Fruit fly (Drosophila melanogaster) whole organism, embryonic: ENCODE results near the gene Phae2.

Source experiments
- CG12942 ChIP-seq: fragments of 200-800 bp; sonication (Bioruptor generic); optimal IDR thresholded peaks from 3 replicates; lab custom pipeline; 2016; ENCODE audit warnings: missing biosample characterization, missing genetic modification characterization
- CG32767 ChIP-seq: fragments of 200-800 bp; sonication (Bioruptor generic); IDR thresholded peaks from 2 replicates; pipeline ENCODE4 v1.3.6; 2022; ENCODE audit warnings: missing biosample characterization, missing genetic modification characterization
- CG3995 ChIP-seq: fragments of 200-800 bp; sonication (Bioruptor generic); optimal IDR thresholded peaks from 3 replicates; lab custom pipeline; 2016; ENCODE audit warnings: missing biosample characterization, missing genetic modification characterization
- HHEX ChIP-seq: fragments of 200-800 bp; sonication (Bioruptor generic); optimal IDR thresholded peaks from 3 replicates; lab custom pipeline; 2017; ENCODE audit warnings: missing biosample characterization, mild to moderate bottlenecking, missing genetic modification characterization, missing genetic modification reagents
- Sox102F ChIP-seq: fragments of 200-800 bp; sonication (Bioruptor generic); optimal IDR thresholded peaks from 2 replicates; lab custom pipeline; 2018; ENCODE audit warnings: missing biosample characterization, mild to moderate bottlenecking, missing genetic modification characterization, moderate library complexity
- hkb ChIP-seq, 2 experiments: fragments of 200-800 bp in 1 of 2; fragments of >200 bp in 1 of 2; sonication (Bioruptor generic) in 1 of 2; IDR thresholded peaks in 1 of 2; optimal IDR thresholded peaks in 1 of 2; 2 replicates each; pipeline versions ENCODE4 v1.3.6 to Lab custom; 2017 to 2022; ENCODE audit warnings: missing biosample characterization in 1 of 2, missing genetic modification characterization in 1 of 2
- luna ChIP-seq: fragments of 200-800 bp; sonication (Bioruptor generic); optimal IDR thresholded peaks from 2 replicates; lab custom pipeline; 2016; ENCODE audit warnings: missing biosample characterization, missing genetic modification characterization
- nmo ChIP-seq: fragments of 200-800 bp; sonication (Bioruptor generic); optimal IDR thresholded peaks from 2 replicates; lab custom pipeline; 2018; ENCODE audit warnings: missing biosample characterization, mild to moderate bottlenecking, missing genetic modification characterization, moderate library complexity
- org-1 ChIP-seq: fragments of 200-800 bp; sonication (Bioruptor generic); optimal IDR thresholded peaks from 2 replicates; lab custom pipeline; 2017; ENCODE audit warnings: missing biosample characterization, missing genetic modification characterization
- ranshi ChIP-seq: fragments of 200-800 bp; sonication (Bioruptor generic); IDR thresholded peaks from 2 replicates; pipeline ENCODE4 v1.3.6; 2022; ENCODE audit warnings: missing biosample characterization, missing genetic modification characterization
- usp ChIP-seq: fragments of >200 bp; optimal IDR thresholded peaks from 2 replicates; lab custom pipeline; 2017; ENCODE audit warnings: missing biosample characterization, missing genetic modification characterization

- TF ChIP-seq hkb (optimal IDR thresholded peaks at IDR 0.05; lab: Kevin White, UChicago), result no peak
- TF ChIP-seq hkb (GFP tag; IDR thresholded peaks at IDR 0.05; lab: Robert Waterston, UW), result no peak
- no peak for TF ChIP-seq ranshi (GFP tag; lab: Robert Waterston, UW)
- TF ChIP-seq CG12942 (GFP tag; lab: Kevin White, UChicago), result no peak
- no peak for TF ChIP-seq luna (GFP tag; lab: Kevin White, UChicago)
- no peak for TF ChIP-seq org-1 (GFP tag; lab: Kevin White, UChicago)
- TF ChIP-seq usp, result no peak
- no peak for TF ChIP-seq HHEX (GFP tag; lab: Kevin White, UChicago)
- no peak for TF ChIP-seq CG32767 (GFP tag; lab: Robert Waterston, UW)
- no peak for TF ChIP-seq CG3995
- no peak for TF ChIP-seq Sox102F
- TF ChIP-seq nmo (GFP tag; lab: Kevin White, UChicago), result no peak
Measured at dm6 chr2L:12112943-12113557, 2.1 kb downstream of the Phae2 start.
